Worm (Caenorhabditis elegans) whole organism, L1 larva: ENCODE results near the gene F10C2.3.

Experiments used
- C34B4.2 ChIP-seq: sonication (generic microtip); optimal IDR thresholded peaks from 2 replicates; lab custom pipeline; 2017; ENCODE audit warnings: mild to moderate bottlenecking, missing genetic modification characterization, missing compliant biosample characterization
- aha-1 ChIP-seq: fragments of 150-350 bp; optimal IDR thresholded peaks from 2 replicates; lab custom pipeline; 2014; ENCODE audit warnings: missing biosample characterization, missing genetic modification characterization
- blmp-1 ChIP-seq: fragments of 150-350 bp; optimal IDR thresholded peaks from 2 replicates; lab custom pipeline; 2014; ENCODE audit warnings: missing biosample characterization, missing genetic modification characterization
- ceh-63 ChIP-seq: fragments of 200-800 bp; sonication (Bioruptor generic); optimal IDR thresholded peaks from 2 replicates; lab custom pipeline; 2018; ENCODE audit warnings: mild to moderate bottlenecking, missing genetic modification characterization, missing compliant biosample characterization
- ceh-8 ChIP-seq: fragments of 200-800 bp; sonication (Bioruptor generic); optimal IDR thresholded peaks from 2 replicates; lab custom pipeline; 2018; ENCODE audit warnings: mild to moderate bottlenecking, missing genetic modification characterization, moderate library complexity, missing compliant biosample characterization
- ceh-82 ChIP-seq, 3 experiments: fragments of 150-350 bp in 1 of 3; sonication (generic microtip) in 2 of 3; optimal IDR thresholded peaks; 2 replicates each; lab custom pipeline; 2014 to 2017; ENCODE audit warnings: missing biosample characterization in 3 of 3, missing genetic modification characterization in 3 of 3
- ceh-88 ChIP-seq: fragments of 200-800 bp; sonication (Bioruptor generic); IDR thresholded peaks from 2 replicates; pipeline ENCODE4 v1.3.6; 2022; ENCODE audit warnings: missing genetic modification characterization, missing compliant biosample characterization
- ceh-90 ChIP-seq: sonication (generic microtip); optimal IDR thresholded peaks from 2 replicates; lab custom pipeline; 2016; ENCODE audit warnings: missing genetic modification characterization, missing compliant biosample characterization
- ces-1 ChIP-seq: fragments of 150-350 bp; optimal IDR thresholded peaks from 2 replicates; lab custom pipeline; 2014; ENCODE audit warnings: missing biosample characterization, missing genetic modification reagents, missing genetic modification characterization
- dpl-1 ChIP-seq, 3 experiments: fragments of 150-350 bp in 2 of 3; sonication (generic microtip) in 1 of 3; optimal IDR thresholded peaks; 2 replicates each; lab custom pipeline; 2014 to 2017; ENCODE audit warnings: missing biosample characterization in 3 of 3, missing genetic modification characterization in 3 of 3, missing genetic modification reagents in 3 of 3
- dsc-1 ChIP-seq: sonication (generic microtip); optimal IDR thresholded peaks from 2 replicates; lab custom pipeline; 2016; ENCODE audit warnings: mild to moderate bottlenecking, missing genetic modification characterization, missing compliant biosample characterization
- efl-1 ChIP-seq, 4 experiments: fragments of 150-350 bp; optimal IDR thresholded peaks in 3 of 4; peaks in 1 of 4; 1 replicate in 1 of 4; 2 replicates in 3 of 4; lab custom pipeline; 2014; ENCODE audit warnings: missing biosample characterization in 2 of 4, missing genetic modification characterization in 2 of 4, missing genetic modification reagents in 2 of 4
- egl-13 ChIP-seq: sonication (generic microtip); optimal IDR thresholded peaks from 2 replicates; lab custom pipeline; 2016; ENCODE audit warnings: missing genotype, missing genetic modification reagents, missing genetic modification characterization, missing compliant biosample characterization
- ets-5 ChIP-seq: fragments of 200-800 bp; sonication (Bioruptor generic); IDR thresholded peaks from 2 replicates; pipeline ENCODE4 v1.3.6; 2022; ENCODE audit warnings: missing genetic modification characterization, missing compliant biosample characterization
- fkh-10 ChIP-seq: sonication (generic microtip); optimal IDR thresholded peaks from 2 replicates; lab custom pipeline; 2017; ENCODE audit warnings: missing biosample characterization, missing genetic modification reagents, missing genetic modification characterization
- fkh-8 ChIP-seq: sonication (generic microtip); optimal IDR thresholded peaks from 2 replicates; lab custom pipeline; 2016; ENCODE audit warnings: mild to moderate bottlenecking, missing genetic modification characterization, missing compliant biosample characterization
- grh-1 ChIP-seq: fragments of 200-800 bp; sonication (Bioruptor generic); IDR thresholded peaks from 2 replicates; pipeline ENCODE4 v1.3.6; 2022; ENCODE audit warnings: missing genetic modification reagents, missing genetic modification characterization, missing compliant biosample characterization
- hlh-4 ChIP-seq: sonication (generic microtip); optimal IDR thresholded peaks from 2 replicates; lab custom pipeline; 2016; ENCODE audit warnings: mild to moderate bottlenecking, missing genetic modification characterization, missing compliant biosample characterization
- irx-1 ChIP-seq: sonication (generic microtip); optimal IDR thresholded peaks from 2 replicates; lab custom pipeline; 2016; ENCODE audit warnings: missing genetic modification characterization, missing compliant biosample characterization
- lin-13 ChIP-seq: fragments of 150-350 bp; optimal IDR thresholded peaks from 2 replicates; lab custom pipeline; 2014; ENCODE audit warnings: missing biosample characterization, missing genetic modification reagents, missing genetic modification characterization
- lin-14 ChIP-seq: fragments of 200-800 bp; sonication (Bioruptor generic); optimal IDR thresholded peaks from 2 replicates; lab custom pipeline; 2018; ENCODE audit warnings: mild to moderate bottlenecking, missing genetic modification characterization, moderate library complexity, missing compliant biosample characterization
- lin-35 ChIP-seq, 2 experiments: fragments of 150-350 bp; optimal IDR thresholded peaks; 2 replicates each; lab custom pipeline; 2014; ENCODE audit warnings: missing biosample characterization in 2 of 2, missing genetic modification characterization in 2 of 2, missing genetic modification reagents in 2 of 2
- lsy-2 ChIP-seq, 2 experiments: fragments of 150-350 bp; optimal IDR thresholded peaks; 2 replicates each; lab custom pipeline; 2014; ENCODE audit warnings: missing biosample characterization in 2 of 2, missing genetic modification characterization in 2 of 2
- mdl-1 ChIP-seq, 2 experiments: fragments of 150-350 bp; optimal IDR thresholded peaks; 2 replicates each; lab custom pipeline; 2014 to 2017; ENCODE audit warnings: missing biosample characterization in 2 of 2, missing genetic modification characterization in 2 of 2, inconsistent platforms in 1 of 2
- mep-1 ChIP-seq: fragments of 150-350 bp; optimal IDR thresholded peaks from 2 replicates; lab custom pipeline; 2014; ENCODE audit warnings: missing biosample characterization, missing genetic modification characterization
- nhr-11 ChIP-seq: fragments of 150-350 bp; optimal IDR thresholded peaks from 2 replicates; lab custom pipeline; 2014; ENCODE audit warnings: missing biosample characterization, missing genetic modification characterization
- nhr-19 ChIP-seq: fragments of 200-800 bp; sonication (Bioruptor generic); conservative IDR thresholded peaks from 2 replicates; pipeline ENCODE4 v1.3.6; 2022; ENCODE audit warnings: missing genetic modification characterization, missing compliant biosample characterization
- nhr-28 ChIP-seq: fragments of 150-350 bp; optimal IDR thresholded peaks from 2 replicates; lab custom pipeline; 2014; ENCODE audit warnings: missing biosample characterization, missing genetic modification characterization
- nhr-47 ChIP-seq: sonication (generic microtip); optimal IDR thresholded peaks from 2 replicates; lab custom pipeline; 2016; ENCODE audit warnings: mild to moderate bottlenecking, missing genetic modification characterization, moderate library complexity, missing compliant biosample characterization
- nhr-71 ChIP-seq: sonication (generic microtip); optimal IDR thresholded peaks from 2 replicates; lab custom pipeline; 2016; ENCODE audit warnings: mild to moderate bottlenecking, missing genetic modification characterization, moderate library complexity, missing compliant biosample characterization
- pax-3 ChIP-seq: fragments of 200-800 bp; sonication (Bioruptor generic); optimal IDR thresholded peaks from 2 replicates; lab custom pipeline; 2018; ENCODE audit warnings: mild to moderate bottlenecking, missing genetic modification characterization, moderate library complexity, missing compliant biosample characterization
- rnt-1 ChIP-seq: sonication (generic microtip); optimal IDR thresholded peaks from 2 replicates; lab custom pipeline; 2016; ENCODE audit warnings: mild to moderate bottlenecking, missing genetic modification characterization, moderate library complexity, missing compliant biosample characterization
- skn-1 ChIP-seq: fragments of 150-350 bp; optimal IDR thresholded peaks from 2 replicates; lab custom pipeline; 2014; ENCODE audit warnings: missing biosample characterization, missing genetic modification characterization
- snpc-4 ChIP-seq: fragments of 150-350 bp; optimal IDR thresholded peaks from 2 replicates; lab custom pipeline; 2014; ENCODE audit warnings: missing biosample characterization, missing genetic modification characterization
- snu-23 ChIP-seq: sonication (generic microtip); optimal IDR thresholded peaks from 2 replicates; lab custom pipeline; 2016; ENCODE audit warnings: missing genetic modification characterization, missing compliant biosample characterization
- sup-37 ChIP-seq: fragments of 200-800 bp; sonication (Bioruptor generic); optimal IDR thresholded peaks from 2 replicates; lab custom pipeline; 2018; ENCODE audit warnings: mild to moderate bottlenecking, missing genetic modification characterization, missing compliant biosample characterization
- swsn-7 ChIP-seq: sonication (generic microtip); optimal IDR thresholded peaks from 2 replicates; lab custom pipeline; 2016; ENCODE audit warnings: missing genetic modification characterization, missing compliant biosample characterization
- tbx-2 ChIP-seq: sonication (generic microtip); optimal IDR thresholded peaks from 2 replicates; lab custom pipeline; 2016; ENCODE audit warnings: missing genetic modification characterization, missing compliant biosample characterization
- tlp-1 ChIP-seq: fragments of 150-350 bp; optimal IDR thresholded peaks from 2 replicates; lab custom pipeline; 2014; ENCODE audit warnings: missing biosample characterization, missing genetic modification characterization
- unc-30 ChIP-seq: sonication (generic microtip); optimal IDR thresholded peaks from 2 replicates; lab custom pipeline; 2017; ENCODE audit warnings: missing biosample characterization, missing genetic modification characterization
- unc-86 ChIP-seq: sonication (generic microtip); optimal IDR thresholded peaks from 2 replicates; lab custom pipeline; 2016; ENCODE audit warnings: missing genetic modification characterization, missing compliant biosample characterization
- vab-15 ChIP-seq: sonication (generic microtip); optimal IDR thresholded peaks from 2 replicates; lab custom pipeline; 2017; ENCODE audit warnings: missing genotype, mild to moderate bottlenecking, missing genetic modification characterization, missing compliant biosample characterization
- xbp-1 ChIP-seq: sonication (generic microtip); optimal IDR thresholded peaks from 2 replicates; lab custom pipeline; 2016; ENCODE audit warnings: missing genetic modification characterization, missing compliant biosample characterization
- zag-1 ChIP-seq: fragments of 150-350 bp; optimal IDR thresholded peaks from 2 replicates; lab custom pipeline; 2014; ENCODE audit warnings: missing biosample characterization, missing genetic modification characterization
- zip-4 ChIP-seq: fragments of 200-800 bp; sonication (Bioruptor generic); optimal IDR thresholded peaks from 2 replicates; lab custom pipeline; 2018; ENCODE audit warnings: mild to moderate bottlenecking, missing genetic modification characterization, moderate library complexity, missing compliant biosample characterization
- ztf-11 ChIP-seq, 2 experiments: sonication (generic microtip); optimal IDR thresholded peaks; 2 replicates each; lab custom pipeline; 2016 to 2017; ENCODE audit warnings: missing genetic modification characterization in 2 of 2, missing biosample characterization in 1 of 2, missing compliant biosample characterization in 1 of 2
- ztf-4 ChIP-seq: fragments of 150-350 bp; optimal IDR thresholded peaks from 2 replicates; lab custom pipeline; 2014; ENCODE audit warnings: missing biosample characterization, missing genetic modification characterization

F10C2.3 gene

DNA sequence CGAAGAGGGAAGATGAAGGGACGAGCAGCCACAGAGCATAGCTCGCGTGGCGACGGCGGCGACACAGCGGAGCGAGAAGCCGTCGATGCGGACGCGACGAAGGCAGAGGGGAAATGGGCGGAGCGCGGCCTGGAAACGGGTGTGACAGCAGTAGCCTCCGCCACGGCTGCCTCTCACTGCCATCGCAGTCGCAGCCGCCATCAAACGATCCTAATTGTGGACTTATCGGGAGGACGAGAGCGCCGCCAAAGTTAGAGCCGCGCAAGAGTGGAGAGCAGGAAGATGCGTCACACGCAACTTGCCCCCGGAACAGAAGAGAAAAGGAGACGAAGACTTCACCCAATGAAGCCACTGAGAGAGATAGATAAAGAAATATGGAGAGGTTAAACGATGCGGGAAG is 4.1 kb downstream of the F10C2.3 start:
- 0 out of 2 replicates have a peak, but pooled peaks have one; percentile 6 for TF ChIP-seq nhr-19 (GFP tag; lab: Robert Waterston, UW)
- peak; percentile 26 for TF ChIP-seq irx-1 (tag; lab: Kevin White, UChicago)
- TF ChIP-seq zip-4 (GFP tag; lab: Kevin White, UChicago), result no peak
- no peak for TF ChIP-seq ceh-90 (tag; lab: Kevin White, UChicago)
- TF ChIP-seq hlh-4 (tag; lab: Kevin White, UChicago), result no peak
- TF ChIP-seq swsn-7 (tag; lab: Kevin White, UChicago), result peak; percentile 33
- TF ChIP-seq xbp-1 (tag; lab: Kevin White, UChicago), result peak; percentile 17
- peak; percentile 51 for TF ChIP-seq nhr-47 (tag; lab: Kevin White, UChicago)
- peak; percentile 67 for TF ChIP-seq unc-86 (tag; lab: Kevin White, UChicago)
- TF ChIP-seq C34B4.2 (tag; lab: Kevin White, UChicago), result no peak
- peak; percentile 53 for TF ChIP-seq tbx-2 (tag; lab: Kevin White, UChicago)
- TF ChIP-seq egl-13 (tag; lab: Kevin White, UChicago), result peak; percentile 84
- peak; percentile 88 for TF ChIP-seq lin-14
- TF ChIP-seq snu-23 (GFP tag; lab: Kevin White, UChicago), result peak; percentile 15
- no peak for TF ChIP-seq ceh-88 (GFP tag; lab: Robert Waterston, UW)
- no peak for TF ChIP-seq snpc-4 (tag; lab: Kevin White, UChicago)
- TF ChIP-seq fkh-8 (tag; lab: Kevin White, UChicago), result peak; percentile 70
- peak in 1 of 2 experiments; percentile 8 for TF ChIP-seq lin-35 (GFP tag; optimal IDR thresholded peaks at IDR 0.05; lab: Kevin White, UChicago)
- TF ChIP-seq efl-1 (optimal IDR thresholded peaks at IDR 0.05; lab: Kevin White, UChicago), result no peak
- TF ChIP-seq efl-1 (GFP tag; optimal IDR thresholded peaks at IDR 0.05 in 1 of 2; lab: Kevin White, UChicago), result no peak
- TF ChIP-seq lin-13, result no peak
- TF ChIP-seq nhr-11 (tag; lab: Kevin White, UChicago), result no peak
- TF ChIP-seq nhr-71 (tag; lab: Kevin White, UChicago), result peak; percentile 63
- peak; percentile 2 for TF ChIP-seq mep-1
- peak in 1 of 2 experiments; percentile 3 for TF ChIP-seq lsy-2 (tag; optimal IDR thresholded peaks at IDR 0.05; lab: Kevin White, UChicago)
- peak; percentile 82 for TF ChIP-seq ceh-63
- no peak for TF ChIP-seq nhr-28 (tag; lab: Kevin White, UChicago)
- TF ChIP-seq grh-1, result no peak
- TF ChIP-seq ceh-82 (tag; optimal IDR thresholded peaks at IDR 0.05; lab: Kevin White, UChicago), result peak in 2 of 3 experiments; percentile 24 to 35
- TF ChIP-seq dsc-1 (tag; lab: Kevin White, UChicago), result peak; percentile 20
- peak in 1 of 2 experiments; percentile 8 for TF ChIP-seq mdl-1 (tag; optimal IDR thresholded peaks at IDR 0.05; lab: Kevin White, UChicago)
- TF ChIP-seq vab-15 (tag; lab: Kevin White, UChicago), result no peak
- TF ChIP-seq ceh-8 (GFP tag; lab: Kevin White, UChicago), result peak; percentile 73
- peak; percentile 71 for TF ChIP-seq fkh-10 (GFP tag; lab: Kevin White, UChicago)
- TF ChIP-seq unc-30 (tag; lab: Kevin White, UChicago), result no peak
- peak; percentile 9 for TF ChIP-seq ztf-4 (tag; lab: Kevin White, UChicago)
- TF ChIP-seq pax-3, result no peak
- TF ChIP-seq tlp-1, result no peak
- no peak for TF ChIP-seq sup-37 (GFP tag; lab: Kevin White, UChicago)
- TF ChIP-seq aha-1 (tag; lab: Kevin White, UChicago), result no peak

DNA sequence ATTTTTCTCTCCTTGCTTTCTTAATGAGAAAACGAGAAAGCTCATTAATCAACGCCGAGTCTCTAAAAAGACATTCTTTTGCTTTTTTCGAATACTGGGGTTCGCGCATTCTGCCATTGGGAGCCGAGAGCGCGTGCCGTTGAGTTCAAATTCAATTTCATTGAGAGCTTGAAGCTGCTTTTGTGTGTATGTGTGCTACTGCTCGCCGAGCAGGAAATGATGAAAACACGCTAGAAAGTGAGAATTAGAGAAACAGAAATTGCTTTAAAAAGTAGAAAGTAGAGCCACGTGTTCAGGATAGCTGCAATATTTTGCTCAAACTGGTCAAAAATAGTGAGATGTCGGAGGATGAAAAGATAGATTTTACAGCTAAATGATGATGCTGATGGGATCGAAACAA is 5.6 kb downstream of the F10C2.3 start:
- TF ChIP-seq fkh-8 (tag; lab: Kevin White, UChicago) (peak; percentile 64), efl-1 (optimal IDR thresholded peaks at IDR 0.05; lab: Kevin White, UChicago) (no peak), efl-1 (GFP tag; optimal IDR thresholded peaks at IDR 0.05 in 1 of 2; lab: Kevin White, UChicago) (peak in 1 of 2 experiments; percentile 77), fkh-10 (GFP tag; lab: Kevin White, UChicago) (peak; percentile 85), skn-1 (tag; lab: Kevin White, UChicago) (peak; percentile 2), ztf-11 (tag; optimal IDR thresholded peaks at IDR 0.05; lab: Kevin White, UChicago) (no peak), vab-15 (tag; lab: Kevin White, UChicago) (no peak), zag-1 (no peak), ceh-82 (tag; optimal IDR thresholded peaks at IDR 0.05; lab: Kevin White, UChicago) (peak in 1 of 3 experiments; percentile 36), swsn-7 (tag; lab: Kevin White, UChicago) (peak; percentile 10), rnt-1 (peak; percentile 15), ceh-90 (tag; lab: Kevin White, UChicago) (no peak), mep-1 (peak; percentile 45), ces-1 (GFP tag; lab: Kevin White, UChicago) (no peak), egl-13 (tag; lab: Kevin White, UChicago) (peak; percentile 10), pax-3 (peak; percentile 15), xbp-1 (tag; lab: Kevin White, UChicago) (no peak), lin-14 (peak; percentile 87), ets-5 (GFP tag; lab: Robert Waterston, UW) (no peak), blmp-1 (tag; lab: Kevin White, UChicago) (no peak), dpl-1 (GFP tag; optimal IDR thresholded peaks at IDR 0.05; lab: Kevin White, UChicago) (peak in 1 of 3 experiments; percentile 6), nhr-71 (tag; lab: Kevin White, UChicago) (peak; percentile 46), lsy-2 (tag; optimal IDR thresholded peaks at IDR 0.05; lab: Kevin White, UChicago) (peak in 1 of 2 experiments; percentile 33), tlp-1 (no peak), snu-23 (GFP tag; lab: Kevin White, UChicago) (peak; percentile 1)
